Worm (Caenorhabditis elegans): Measurements from ENCODE around the gene irld-47.

Gene irld-47

DNA sequence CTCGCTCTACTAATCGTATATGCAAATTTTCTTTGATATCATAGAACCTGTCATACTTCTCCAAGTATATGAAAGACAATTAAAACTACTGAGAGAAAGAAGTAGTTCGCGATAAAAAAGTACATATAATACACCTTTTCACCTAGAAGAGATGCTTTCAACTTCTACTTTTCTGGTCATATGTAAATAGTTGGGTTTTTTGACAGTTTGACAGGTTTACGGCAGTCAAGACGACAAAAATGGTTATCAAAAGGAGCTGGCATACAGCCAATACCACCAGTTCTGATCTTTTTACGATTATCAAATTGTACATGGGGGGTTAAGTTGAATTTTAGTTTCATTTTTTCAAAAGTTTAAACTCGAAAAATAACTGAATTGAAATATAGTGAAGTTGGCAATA is 7.4 kb downstream of the irld-47 start (continued):
- peak; percentile 40 for TF ChIP-seq nhr-77 (tag; optimal IDR thresholded peaks at IDR 0.05)
- peak; percentile 89 for TF ChIP-seq pqm-1 (tag; optimal IDR thresholded peaks at IDR 0.05)
- no peak for TF ChIP-seq lir-3 (tag; optimal IDR thresholded peaks at IDR 0.05)
- TF ChIP-seq tra-1 (GFP tag; IDR thresholded peaks at IDR 0.05) = peak; percentile 84

DNA sequence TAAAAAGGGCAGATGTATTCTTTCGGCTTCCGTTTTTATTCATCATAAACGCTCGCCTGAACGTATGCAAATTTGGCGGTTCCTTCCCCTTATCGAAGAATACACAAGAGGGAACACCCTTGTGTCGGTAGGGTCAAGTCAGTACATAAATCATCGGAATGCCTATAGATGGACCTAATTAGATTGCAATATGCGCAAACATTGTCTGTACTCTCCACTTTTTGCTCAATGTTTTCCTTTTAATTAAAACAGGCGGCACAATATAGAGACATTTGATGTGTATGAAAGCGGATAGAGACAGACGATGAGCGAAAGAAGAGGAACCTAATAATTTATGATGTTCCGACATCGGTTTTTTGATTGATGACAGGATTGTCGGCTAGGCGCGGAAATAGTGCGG is 8.1 kb downstream of the irld-47 start:
- no peak for TF ChIP-seq nhr-28 (tag; optimal IDR thresholded peaks at IDR 0.05)
- peak; percentile 57 for TF ChIP-seq nhr-6 (tag; optimal IDR thresholded peaks at IDR 0.05)
- TF ChIP-seq saeg-2 (GFP tag; IDR thresholded peaks at IDR 0.05) = no peak
- no peak for TF ChIP-seq sdz-12 (GFP tag; optimal IDR thresholded peaks at IDR 0.05)
- peak in 1 of 2 experiments; percentile 25 for TF ChIP-seq unc-62 (GFP tag; optimal IDR thresholded peaks at IDR 0.05 in 1 of 2)
- TF ChIP-seq unc-62 (tag; optimal IDR thresholded peaks at IDR 0.05) = no peak
- TF ChIP-seq mes-2 (tag; optimal IDR thresholded peaks at IDR 0.05; ENCODE audit: poor library complexity, severe bottlenecking) = peak; percentile 19

DNA sequence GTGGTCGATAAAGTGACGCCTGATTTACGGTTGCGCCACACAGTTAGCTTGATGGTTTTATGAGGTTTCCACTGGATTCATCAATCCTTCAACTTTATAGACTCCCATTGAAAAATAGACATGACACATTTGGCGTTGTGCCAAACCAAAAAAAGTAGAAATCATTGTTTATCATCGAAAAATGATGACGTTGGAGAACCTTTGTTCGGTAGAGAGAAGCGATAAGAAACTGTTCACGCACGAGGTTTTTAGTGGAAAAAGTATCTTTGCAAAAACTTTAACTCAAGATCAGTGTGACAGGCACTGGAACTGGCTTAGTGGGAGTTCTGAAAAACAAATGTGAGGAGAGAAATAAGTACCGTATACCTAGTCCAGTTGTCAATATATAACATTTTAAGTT is 8.7 kb downstream of the irld-47 start:
- TF ChIP-seq arid-1 (GFP tag; conservative IDR thresholded peaks at IDR 0.05) = no peak
- TF ChIP-seq T26A8.4 (GFP tag; IDR thresholded peaks at IDR 0.05) = no peak
- TF ChIP-seq pqm-1 (tag; optimal IDR thresholded peaks at IDR 0.05) = peak; percentile 31
- TF ChIP-seq hlh-11 (tag; optimal IDR thresholded peaks at IDR 0.05) = peak; percentile 37
- no peak for TF ChIP-seq daf-16 (GFP tag; optimal IDR thresholded peaks at IDR 0.05)
- peak; percentile 26 for TF ChIP-seq daf-16 (tag; optimal IDR thresholded peaks at IDR 0.05)
- peak; percentile 52 for TF ChIP-seq nhr-28 (tag; optimal IDR thresholded peaks at IDR 0.05)
- TF ChIP-seq hlh-30 (tag; optimal IDR thresholded peaks at IDR 0.05; ENCODE audit: insufficient read depth) = peak; percentile 46
- TF ChIP-seq nhr-77 (tag; optimal IDR thresholded peaks at IDR 0.05) = peak; percentile 67
- TF ChIP-seq dve-1 (tag; optimal IDR thresholded peaks at IDR 0.05; ENCODE audit: insufficient read depth) = peak; percentile 7
- TF ChIP-seq dmd-6 (GFP tag; IDR thresholded peaks at IDR 0.05) = peak; percentile 55

DNA sequence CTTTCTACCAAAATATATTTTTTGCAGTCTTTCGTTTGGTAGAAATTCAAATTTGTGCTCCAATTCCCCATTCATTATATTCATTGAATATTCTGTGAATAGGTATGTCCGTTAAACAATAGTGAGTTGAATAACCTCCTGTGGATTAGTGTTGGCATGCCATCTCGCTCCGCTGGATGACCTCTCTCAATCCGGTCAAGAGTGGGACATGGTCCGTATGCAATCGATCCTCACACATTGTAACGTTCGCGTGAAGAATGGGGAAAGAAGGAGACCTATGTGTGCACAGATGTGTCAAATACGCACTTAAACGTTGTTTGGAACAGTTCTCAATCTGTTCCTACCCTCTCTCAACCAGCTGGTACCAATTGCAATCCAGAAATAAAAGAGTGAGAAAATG is 9.1 kb downstream of the irld-47 start:
- TF ChIP-seq dve-1 (tag; optimal IDR thresholded peaks at IDR 0.05; ENCODE audit: insufficient read depth) (no peak), nhr-237 (tag; optimal IDR thresholded peaks at IDR 0.05) (no peak), Y75B8A.6 (GFP tag; IDR thresholded peaks at IDR 0.05) (no peak), mxl-2 (GFP tag; conservative IDR thresholded peaks at IDR 0.05) (no peak), egl-27 (tag; optimal IDR thresholded peaks at IDR 0.05) (no peak), madf-9 (GFP tag; conservative IDR thresholded peaks at IDR 0.05) (no peak)

DNA sequence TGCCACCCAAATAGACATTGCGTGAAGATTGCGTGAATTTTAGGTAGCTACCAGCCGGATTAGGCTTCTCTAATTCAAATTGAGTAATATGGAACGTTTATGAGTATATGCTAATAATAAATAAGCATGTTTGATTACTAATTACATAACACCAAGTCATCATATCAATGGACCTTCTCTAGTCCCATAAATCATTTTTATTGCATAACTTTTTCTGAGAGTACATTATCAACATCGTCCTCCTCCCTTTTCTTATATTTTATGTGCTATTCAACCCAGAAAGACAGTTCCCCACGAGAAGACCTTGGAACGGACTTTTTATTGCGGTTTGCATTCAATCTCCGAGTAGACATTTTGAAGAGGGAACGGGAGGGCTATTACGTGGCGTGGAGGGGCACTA is 10.0 kb downstream of the irld-47 start:
- TF ChIP-seq Y48G9A.11 (GFP tag; IDR thresholded peaks at IDR 0.05) = 0 out of 2 replicates have a peak, but pooled peaks have one; percentile 17
- no peak for TF ChIP-seq dmd-6 (GFP tag; IDR thresholded peaks at IDR 0.05)
- 0 out of 2 replicates have a peak, but pooled peaks have one; percentile 25 for TF ChIP-seq tra-1 (GFP tag; IDR thresholded peaks at IDR 0.05)
- TF ChIP-seq F10B5.3 (tag; optimal IDR thresholded peaks at IDR 0.05) = peak; percentile 24

DNA sequence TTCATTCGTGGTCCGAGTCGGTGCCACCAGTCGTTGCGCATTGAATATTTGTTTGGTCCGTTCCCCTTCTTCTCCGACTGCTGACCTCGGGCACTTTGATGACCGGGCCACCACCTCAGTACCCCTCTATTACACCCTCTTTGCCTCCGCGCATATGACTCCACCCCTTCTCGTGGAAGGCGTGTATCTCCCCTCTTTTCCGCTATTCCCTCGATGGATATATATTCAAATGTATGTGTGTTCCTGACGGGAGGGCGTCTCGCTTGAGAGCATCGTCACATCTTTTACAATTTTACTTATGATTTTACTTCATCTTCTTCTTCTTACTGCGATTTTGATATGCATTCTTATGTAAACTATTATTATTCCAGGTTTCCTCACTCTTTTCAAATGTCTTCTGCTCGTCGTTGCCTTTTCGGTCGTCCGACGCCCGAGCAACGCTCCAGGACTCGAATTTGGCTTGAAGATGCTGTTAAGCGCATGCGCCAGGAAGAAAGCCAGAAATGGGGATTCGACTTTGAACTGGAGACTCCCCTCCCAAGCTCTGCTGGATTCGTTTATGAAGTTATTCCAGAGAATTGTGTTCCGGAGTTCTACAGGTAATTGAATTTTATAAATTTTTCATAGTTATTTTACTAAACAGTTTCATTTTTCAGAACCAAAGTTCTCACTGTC is 11.3 kb downstream of the irld-47 start, which contains the start of gene cki-1:
TSS of gene cki-1 (plus strand) at position 372 of the 675 bp plus-strand sequence.
- TF ChIP-seq Y75B8A.6 (GFP tag; IDR thresholded peaks at IDR 0.05) = no peak
- 0 out of 2 replicates have a peak, but pooled peaks have one; percentile 7 for TF ChIP-seq set-16 (GFP tag; IDR thresholded peaks at IDR 0.05)
- peak in 1 of 2 experiments; percentile 50 for TF ChIP-seq unc-62 (GFP tag; optimal IDR thresholded peaks at IDR 0.05 in 1 of 2)
- no peak for TF ChIP-seq unc-62 (tag; optimal IDR thresholded peaks at IDR 0.05)
- TF ChIP-seq F49E8.2 (tag; optimal IDR thresholded peaks at IDR 0.05; ENCODE audit: borderline replicate concordance) = no peak
